Worm (Caenorhabditis elegans): ENCODE results near the gene sur-7.

DNA sequence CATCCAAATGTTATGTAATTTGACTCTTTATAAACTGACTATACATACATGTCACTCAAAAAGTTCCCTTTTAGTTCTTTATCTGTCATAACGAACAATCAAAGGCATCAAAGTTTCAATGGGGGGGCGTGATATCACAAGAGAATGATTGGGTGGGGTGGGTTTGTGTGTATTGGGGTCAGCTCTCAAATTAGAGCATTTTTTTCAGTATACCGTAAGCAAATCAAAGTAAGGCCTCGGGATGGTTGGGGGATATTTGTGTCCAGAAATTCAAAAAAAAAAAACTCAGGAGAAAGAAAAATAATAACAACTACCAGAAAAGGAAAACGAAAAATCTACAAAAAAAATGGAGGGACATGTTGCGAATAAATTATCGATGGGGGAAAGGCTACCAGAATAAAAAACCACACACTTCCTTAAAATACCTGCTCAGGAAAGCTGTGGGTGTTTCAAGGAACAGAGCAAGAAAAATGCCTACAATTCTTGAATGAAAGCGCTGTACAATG lies 22.1 kb downstream of the sur-7 start, which contains the start of gene F01G12.18:
- TF ChIP-seq W03F9.2 (tag; optimal IDR thresholded peaks at IDR 0.05) = no peak
- TF ChIP-seq him-1 (tag; optimal IDR thresholded peaks at IDR 0.05) = no peak

All from whole organism, L4/young adult.